Fruit fly (Drosophila melanogaster): ENCODE results near the gene CG9733.

dm6 chr3R:30293478-30294122 lies 47.1 kb upstream of the CG9733 start:
- TF ChIP-seq CG8478 (optimal IDR thresholded peaks at IDR 0.05), result no peak
- TF ChIP-seq CTCF (optimal IDR thresholded peaks at IDR 0.05), result no peak
